Fruit fly (Drosophila melanogaster) whole organism, embryonic: ENCODE measurements around the gene CG14331.
"Not testable (repeated sequence)": the region's sequence is repeated elsewhere in the genome, so short reads cannot be mapped to it uniquely, and the experiment has no call there.

ENCODE experiments used
- Abd-B ChIP-seq: fragments of 200-800 bp; sonication (Bioruptor generic); optimal IDR thresholded peaks from 2 replicates; lab custom pipeline; 2018; ENCODE audit warnings: missing biosample characterization, mild to moderate bottlenecking, missing genetic modification characterization, moderate library complexity
- CG13624 ChIP-seq: fragments of 200-800 bp; sonication (Bioruptor generic); optimal IDR thresholded peaks from 2 replicates; lab custom pipeline; 2016; ENCODE audit warnings: missing biosample characterization, missing genetic modification characterization
- CG1603 ChIP-seq: fragments of 200-800 bp; sonication (Bioruptor generic); optimal IDR thresholded peaks from 2 replicates; lab custom pipeline; 2019; ENCODE audit warnings: missing biosample characterization, mild to moderate bottlenecking, missing genetic modification characterization, moderate library complexity
- CG17802 ChIP-seq: fragments of 200-800 bp; sonication (Bioruptor generic); optimal IDR thresholded peaks from 2 replicates; lab custom pipeline; 2018; ENCODE audit warnings: missing biosample characterization, mild to moderate bottlenecking, missing genetic modification characterization, moderate library complexity
- CG2116 ChIP-seq: fragments of 200-800 bp; sonication (Bioruptor generic); optimal IDR thresholded peaks from 3 replicates; lab custom pipeline; 2018; ENCODE audit warnings: missing biosample characterization, mild to moderate bottlenecking, missing genetic modification characterization
- CG31224 ChIP-seq: fragments of 200-800 bp; sonication (Bioruptor generic); IDR thresholded peaks from 2 replicates; pipeline ENCODE4 v1.3.6; 2022; ENCODE audit warnings: missing biosample characterization, missing genetic modification characterization
- CG34376 ChIP-seq: fragments of 200-800 bp; sonication (Bioruptor generic); optimal IDR thresholded peaks from 2 replicates; lab custom pipeline; 2018; ENCODE audit warnings: missing biosample characterization, mild to moderate bottlenecking, missing genetic modification characterization
- CG3847 ChIP-seq: fragments of 200-800 bp; sonication (Bioruptor generic); IDR thresholded peaks from 2 replicates; pipeline ENCODE4 v1.3.6; 2022; ENCODE audit warnings: missing biosample characterization, missing genetic modification characterization
- CG42726 ChIP-seq: fragments of 200-800 bp; sonication (Bioruptor generic); IDR thresholded peaks from 2 replicates; pipeline ENCODE4 v1.3.6; 2022; ENCODE audit warnings: missing biosample characterization, missing genetic modification characterization; ENCODE audit not compliant: partially characterized antibody
- CG4404 ChIP-seq: fragments of 200-800 bp; sonication (Bioruptor generic); IDR thresholded peaks from 2 replicates; pipeline ENCODE4 v1.3.6; 2022; ENCODE audit warnings: missing biosample characterization, missing genetic modification characterization
- CG9817 ChIP-seq: fragments of 200-800 bp; sonication (Bioruptor generic); optimal IDR thresholded peaks from 2 replicates; lab custom pipeline; 2018; ENCODE audit warnings: missing biosample characterization, mild to moderate bottlenecking, missing genetic modification characterization, moderate library complexity
- CTCF ChIP-seq: fragments of 200-800 bp; sonication (Bioruptor generic); optimal IDR thresholded peaks from 2 replicates; lab custom pipeline; 2017; ENCODE audit warnings: missing biosample characterization, mild to moderate bottlenecking, missing genetic modification characterization, moderate library complexity
- CkIIα-i1 ChIP-seq: fragments of 200-800 bp; sonication (Bioruptor generic); IDR thresholded peaks from 2 replicates; pipeline ENCODE4 v1.3.6; 2022; ENCODE audit warnings: missing biosample characterization, missing genetic modification characterization
- CoRest ChIP-seq: fragments of 200-800 bp; sonication (Bioruptor generic); optimal IDR thresholded peaks from 3 replicates; lab custom pipeline; 2018; ENCODE audit warnings: missing biosample characterization, mild to moderate bottlenecking, missing genetic modification characterization, moderate library complexity
- Dip3 ChIP-seq: fragments of 200-800 bp; sonication (Bioruptor generic); optimal IDR thresholded peaks from 3 replicates; lab custom pipeline; 2016; ENCODE audit warnings: missing biosample characterization, missing genetic modification characterization
- Elba2 ChIP-seq: fragments of 200-800 bp; sonication (Bioruptor generic); optimal IDR thresholded peaks from 3 replicates; lab custom pipeline; 2016; ENCODE audit warnings: missing biosample characterization, missing genetic modification characterization
- Ets65A ChIP-seq: fragments of 200-800 bp; sonication (Bioruptor generic); peaks from one replicate; lab custom pipeline; 2016; ENCODE audit warnings: missing biosample characterization, missing genetic modification characterization
- Fer2 ChIP-seq: fragments of 200-800 bp; sonication (Bioruptor generic); optimal IDR thresholded peaks from 2 replicates; lab custom pipeline; 2018; ENCODE audit warnings: missing biosample characterization, mild to moderate bottlenecking, missing genetic modification characterization, moderate library complexity
- H15 ChIP-seq: fragments of 200-800 bp; sonication (Bioruptor generic); IDR thresholded peaks from 3 replicates; pipeline ENCODE4 v1.3.6; 2022; ENCODE audit warnings: missing biosample characterization, missing genetic modification characterization
- Hand ChIP-seq: fragments of 200-800 bp; sonication (Bioruptor generic); optimal IDR thresholded peaks from 2 replicates; lab custom pipeline; 2017; ENCODE audit warnings: mild to moderate bottlenecking, missing biosample characterization, missing genetic modification reagents, missing genetic modification characterization
- HmgD ChIP-seq: fragments of 200-800 bp; sonication (Bioruptor generic); optimal IDR thresholded peaks from 3 replicates; lab custom pipeline; 2016; ENCODE audit warnings: missing biosample characterization, missing genetic modification characterization
- HmgZ ChIP-seq: fragments of 200-800 bp; sonication (Bioruptor generic); optimal IDR thresholded peaks from 2 replicates; lab custom pipeline; 2018; ENCODE audit warnings: missing biosample characterization, mild to moderate bottlenecking, missing genetic modification characterization
- Lhr ChIP-seq: fragments of 200-800 bp; sonication (Bioruptor generic); optimal IDR thresholded peaks from 3 replicates; lab custom pipeline; 2017; ENCODE audit warnings: mild to moderate bottlenecking, missing biosample characterization, missing genetic modification reagents, missing genetic modification characterization
- Meics ChIP-seq: fragments of 200-800 bp; sonication (Bioruptor generic); optimal IDR thresholded peaks from 2 replicates; lab custom pipeline; 2017; ENCODE audit warnings: missing biosample characterization, mild to moderate bottlenecking, missing genetic modification characterization
- Myb ChIP-seq: fragments of 200-800 bp; sonication (Bioruptor generic); optimal IDR thresholded peaks from 2 replicates; lab custom pipeline; 2016; ENCODE audit warnings: missing biosample characterization, missing genetic modification characterization
- NfI ChIP-seq: fragments of 200-800 bp; sonication (Bioruptor generic); optimal IDR thresholded peaks from 3 replicates; lab custom pipeline; 2018; ENCODE audit warnings: missing biosample characterization, mild to moderate bottlenecking, missing genetic modification characterization, moderate library complexity
- Sin3A ChIP-seq: fragments of >200 bp; optimal IDR thresholded peaks from 2 replicates; lab custom pipeline; 2018
- Xbp1 ChIP-seq: fragments of 200-800 bp; sonication (Bioruptor generic); optimal IDR thresholded peaks from 3 replicates; lab custom pipeline; 2016; ENCODE audit warnings: missing biosample characterization, mild to moderate bottlenecking, missing genetic modification characterization
- YL-1 ChIP-seq: fragments of 200-800 bp; sonication (Bioruptor generic); optimal IDR thresholded peaks from 3 replicates; lab custom pipeline; 2017; ENCODE audit warnings: missing biosample characterization, mild to moderate bottlenecking, missing genetic modification characterization
- amos ChIP-seq: fragments of 200-800 bp; sonication (Bioruptor generic); IDR thresholded peaks from 2 replicates; pipeline ENCODE4 v1.3.6; 2022; ENCODE audit warnings: missing biosample characterization, missing genetic modification characterization; ENCODE audit not compliant: partially characterized antibody
- bab2 ChIP-seq: fragments of 200-800 bp; sonication (Bioruptor generic); optimal IDR thresholded peaks from 2 replicates; lab custom pipeline; 2016; ENCODE audit warnings: missing biosample characterization, missing genetic modification characterization
- bcd ChIP-seq: fragments of 200-800 bp; sonication (Bioruptor generic); optimal IDR thresholded peaks from 2 replicates; lab custom pipeline; 2017; ENCODE audit warnings: missing biosample characterization, mild to moderate bottlenecking, missing genetic modification characterization
- croc ChIP-seq: fragments of 200-800 bp; sonication (Bioruptor generic); conservative IDR thresholded peaks from 3 replicates; pipeline ENCODE4 v1.3.6; 2022; ENCODE audit warnings: missing biosample characterization, missing genetic modification characterization
- gem ChIP-seq: fragments of 200-800 bp; sonication (Bioruptor generic); optimal IDR thresholded peaks from 2 replicates; lab custom pipeline; 2019; ENCODE audit warnings: missing biosample characterization, mild to moderate bottlenecking, missing genetic modification characterization, moderate library complexity
- grn ChIP-seq: fragments of 200-800 bp; sonication (Bioruptor generic); optimal IDR thresholded peaks from 3 replicates; lab custom pipeline; 2017; ENCODE audit warnings: missing biosample characterization, missing genetic modification characterization
- hb ChIP-seq: fragments of 200-800 bp; sonication (Bioruptor generic); IDR thresholded peaks from 3 replicates; pipeline ENCODE4 v1.3.6; 2022; ENCODE audit warnings: missing biosample characterization, missing genetic modification characterization; ENCODE audit not compliant: partially characterized antibody
- kah ChIP-seq: fragments of 200-800 bp; sonication (Bioruptor generic); optimal IDR thresholded peaks from 2 replicates; lab custom pipeline; 2018; ENCODE audit warnings: missing biosample characterization, mild to moderate bottlenecking, missing genetic modification characterization
- knrl ChIP-seq: fragments of 200-800 bp; sonication (Bioruptor generic); IDR thresholded peaks from 3 replicates; pipeline ENCODE4 v1.3.6; 2022; ENCODE audit warnings: missing biosample characterization, missing genetic modification characterization; ENCODE audit not compliant: partially characterized antibody
- lov ChIP-seq, 2 experiments: fragments of 200-800 bp in 1 of 2; fragments of >200 bp in 1 of 2; sonication (Bioruptor generic) in 1 of 2; IDR thresholded peaks in 1 of 2; optimal IDR thresholded peaks in 1 of 2; 2 replicates in 1 of 2; 3 replicates in 1 of 2; pipeline versions ENCODE4 v1.3.6 to Lab custom; 2017 to 2022; ENCODE audit warnings: missing biosample characterization in 1 of 2, missing genetic modification characterization in 1 of 2
- ranshi ChIP-seq: fragments of 200-800 bp; sonication (Bioruptor generic); IDR thresholded peaks from 2 replicates; pipeline ENCODE4 v1.3.6; 2022; ENCODE audit warnings: missing biosample characterization, missing genetic modification characterization
- sens ChIP-seq: fragments of 200-800 bp; sonication (Bioruptor generic); peaks from one replicate; lab custom pipeline; 2016; ENCODE audit warnings: missing biosample characterization, missing genetic modification characterization
- slbo ChIP-seq: fragments of 200-800 bp; sonication (Bioruptor generic); IDR thresholded peaks from 2 replicates; pipeline ENCODE4 v1.3.6; 2022; ENCODE audit warnings: missing biosample characterization, missing genetic modification characterization
- stwl ChIP-seq: fragments of 200-800 bp; sonication (Bioruptor generic); optimal IDR thresholded peaks from 3 replicates; lab custom pipeline; 2018; ENCODE audit warnings: missing biosample characterization, mild to moderate bottlenecking, missing genetic modification characterization, moderate library complexity
- ttk ChIP-seq: fragments of 200-800 bp; sonication (Bioruptor generic); IDR thresholded peaks from 2 replicates; pipeline ENCODE4 v2.1.2; 2022; ENCODE audit warnings: missing biosample characterization, missing genetic modification characterization

CG14331 gene

DNA sequence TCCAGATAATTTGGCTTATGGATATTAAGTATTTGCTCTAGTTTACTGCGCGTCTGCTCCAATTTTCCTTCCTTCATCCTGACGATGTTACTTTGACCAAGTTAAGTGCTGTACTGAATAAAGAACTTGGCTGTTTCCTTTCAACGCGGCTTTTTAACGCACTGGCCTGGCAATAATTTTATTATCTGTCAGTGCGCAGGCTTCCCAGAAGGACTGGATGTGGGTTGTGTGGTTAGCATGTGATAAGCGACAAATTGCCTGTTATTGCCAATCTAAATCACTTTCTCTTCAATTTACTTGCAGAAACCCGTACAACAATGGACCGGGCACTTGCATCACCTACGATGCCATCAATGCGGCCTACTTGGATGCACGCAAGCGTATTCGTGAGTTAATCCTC lies at the start of gene CG14331:
Gene CG14331, minus strand, starts transcription at position 101 of the 400 bp plus-strand sequence.
- TF ChIP-seq croc (GFP tag; lab: Robert Waterston, UW) (no peak), CG13624 (no peak), CkIIα-i1 (no peak)

DNA sequence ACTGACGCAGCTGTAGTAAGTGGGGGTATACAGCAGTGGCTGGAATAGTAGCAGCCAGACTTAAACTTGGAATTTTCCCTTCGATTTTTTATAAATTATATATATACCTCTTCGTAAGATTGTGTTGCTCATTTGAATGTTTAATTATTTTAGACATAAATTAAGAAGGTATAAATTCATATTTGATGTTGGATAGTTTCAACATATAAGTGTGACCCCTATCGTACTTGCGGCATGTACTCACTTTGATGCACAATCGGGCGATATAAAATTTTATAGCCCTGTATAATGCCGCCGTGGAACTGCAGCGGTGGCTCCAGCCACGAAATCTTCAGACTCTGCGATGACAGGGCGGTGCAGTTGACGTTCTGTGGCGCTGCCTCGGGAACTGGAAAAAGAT lies 40.7 kb upstream of the CG14331 start:
- TF ChIP-seq bab2 (GFP tag; lab: Kevin White, UChicago) (no peak), Ets65A (GFP tag; lab: Kevin White, UChicago) (peak; percentile 67), sens (GFP tag; lab: Kevin White, UChicago) (peak; percentile 3)

DNA sequence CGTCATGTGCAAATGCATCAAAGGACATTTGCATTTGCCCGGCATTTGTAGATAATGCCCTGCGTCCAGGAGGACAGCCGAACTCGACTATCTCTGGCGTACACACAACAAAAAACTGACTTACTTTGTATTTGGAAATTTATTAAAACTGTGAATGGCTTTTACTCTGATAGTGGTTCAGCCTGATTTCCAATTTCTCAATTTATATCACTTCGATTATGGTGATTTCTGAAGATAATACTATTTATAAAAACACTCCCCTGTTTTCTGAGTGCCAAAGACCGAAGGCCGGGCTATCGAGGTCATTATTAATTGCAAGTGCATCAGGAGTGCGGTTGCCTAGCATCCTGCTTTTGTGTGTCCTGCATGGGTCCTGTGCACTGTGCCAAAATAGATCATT lies 30.5 kb upstream of the CG14331 start:
- TF ChIP-seq Ets65A (GFP tag; lab: Kevin White, UChicago) (peak; percentile 16), Hand (GFP tag; lab: Kevin White, UChicago) (no peak), Dip3 (no peak)

DNA sequence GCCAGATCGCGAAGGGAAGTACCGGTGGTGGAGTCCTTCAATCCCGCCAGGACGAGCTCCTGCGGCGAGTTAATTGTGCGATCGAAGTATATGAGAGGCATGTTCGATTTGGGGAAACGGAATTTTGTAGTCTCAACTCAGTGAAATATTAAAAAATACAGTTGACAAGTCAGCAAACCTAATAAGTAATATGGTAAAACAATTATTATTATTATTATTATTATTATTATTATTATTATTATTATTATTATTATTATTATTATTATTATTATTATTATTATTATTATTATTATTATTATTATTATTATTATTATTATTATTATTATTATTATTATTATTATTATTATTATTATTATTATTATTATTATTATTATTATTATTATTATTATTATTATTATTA lies 16.1 kb upstream of the CG14331 start, which contains the start of gene CG14330:
Gene CG14330, minus strand, starts transcription at position 101 of the 400 bp plus-strand sequence.
- not testable (repeated sequence) for TF ChIP-seq CG34376; Elba2 (GFP tag; lab: Kevin White, UChicago); kah (GFP tag; lab: Kevin White, UChicago)
- TF ChIP-seq, all 482 proteins: peak for 0; not testable (repeated sequence) for 482

DNA sequence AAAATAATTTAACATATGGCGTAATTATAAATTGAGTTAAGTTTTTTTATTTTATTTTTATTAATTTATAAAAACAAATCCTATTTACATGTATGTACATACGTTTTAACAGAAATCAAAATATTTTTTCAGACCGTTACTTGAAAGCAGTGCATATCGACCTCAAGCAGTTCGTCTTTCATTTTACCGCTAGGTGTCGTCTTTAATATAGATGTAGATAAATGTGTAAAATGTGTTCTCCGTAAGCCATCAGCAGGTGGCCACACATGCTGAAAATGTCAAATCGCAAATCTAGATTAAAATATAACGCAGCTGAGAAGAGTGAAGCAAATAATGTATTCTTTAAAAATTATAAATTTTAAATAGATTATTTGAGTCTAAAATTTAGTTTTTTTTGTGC lies 8.9 kb upstream of the CG14331 start:
- TF ChIP-seq HmgD (GFP tag; lab: Kevin White, UChicago) (peak; percentile 28), Lhr (GFP tag; lab: Kevin White, UChicago) (peak; percentile 28), HmgZ (tag; lab: Kevin White, UChicago) (peak; percentile 10), lov (optimal IDR thresholded peaks at IDR 0.05; lab: Kevin White, UChicago) (no peak), lov (GFP tag; IDR thresholded peaks at IDR 0.05; lab: Robert Waterston, UW) (no peak), stwl (tag; lab: Kevin White, UChicago) (peak; percentile 96), CG3847 (GFP tag; lab: Robert Waterston, UW) (peak; percentile 27; the same call in 1 of the 2 replicates), bcd (GFP tag; lab: Kevin White, UChicago) (peak; percentile 19), Fer2 (tag; lab: Kevin White, UChicago) (no peak), Abd-B (GFP tag; lab: Kevin White, UChicago) (peak; percentile 60), ttk (GFP tag; lab: Robert Waterston, UW) (no peak), knrl (GFP tag; lab: Robert Waterston, UW) (peak; percentile 65; the same call in 2 of the 3 replicates), Meics (GFP tag; lab: Kevin White, UChicago) (no peak), NfI (GFP tag; lab: Kevin White, UChicago) (no peak), Xbp1 (GFP tag; lab: Kevin White, UChicago) (peak; percentile 31), CG4404 (GFP tag; lab: Robert Waterston, UW) (no peak), CG42726 (GFP tag; lab: Robert Waterston, UW) (peak; percentile 71), CG1603 (peak; percentile 21), CTCF (GFP tag; lab: Kevin White, UChicago) (peak; percentile 95), Sin3A (lab: Kevin White, UChicago) (no peak), CoRest (tag; lab: Kevin White, UChicago) (peak; percentile 12), slbo (GFP tag; lab: Robert Waterston, UW) (0 out of 2 replicates have a peak, but pooled peaks have one; percentile 34), hb (peak; percentile 51; the same call in 2 of the 3 replicates), CG17802 (tag; lab: Kevin White, UChicago) (peak; percentile 62), CG9817 (peak; percentile 16), grn (GFP tag; lab: Kevin White, UChicago) (peak; percentile 25), ranshi (GFP tag; lab: Robert Waterston, UW) (no peak), H15 (GFP tag; lab: Robert Waterston, UW) (0 out of 3 replicates have a peak, but pooled peaks have one; percentile 18), CG2116 (GFP tag; lab: Kevin White, UChicago) (peak; percentile 14), amos (peak; percentile 62), gem (tag; lab: Kevin White, UChicago) (peak; percentile 18), YL-1 (GFP tag; lab: Kevin White, UChicago) (no peak), CG31224 (GFP tag; lab: Robert Waterston, UW) (no peak), Myb (GFP tag; lab: Kevin White, UChicago) (peak; percentile 96)
